Fruit fly (Drosophila melanogaster): ENCODE data around the gene Atu.

- TF ChIP-seq CG8632 (GFP tag; optimal IDR thresholded peaks at IDR 0.05): no peak
- no peak for TF ChIP-seq pdm3 (GFP tag; optimal IDR thresholded peaks at IDR 0.05)
- TF ChIP-seq CG10669 (GFP tag; optimal IDR thresholded peaks at IDR 0.05): no peak
- TF ChIP-seq CG11762 (GFP tag; optimal IDR thresholded peaks at IDR 0.05; ENCODE audit: insufficient read depth): no peak
- TF ChIP-seq CG6808 (GFP tag; optimal IDR thresholded peaks at IDR 0.05): no peak
- no peak for TF ChIP-seq Hr39 (GFP tag; optimal IDR thresholded peaks at IDR 0.05)
- no peak for TF ChIP-seq Hr4 (GFP tag; optimal IDR thresholded peaks at IDR 0.05)
- no peak for TF ChIP-seq CG31627 (GFP tag; optimal IDR thresholded peaks at IDR 0.05)
- no peak for TF ChIP-seq Sox102F (GFP tag; optimal IDR thresholded peaks at IDR 0.05)
- no peak for TF ChIP-seq fd85E (GFP tag; optimal IDR thresholded peaks at IDR 0.05)
- TF ChIP-seq CG11902 (GFP tag; optimal IDR thresholded peaks at IDR 0.05): no peak
- peak; percentile 35 for TF ChIP-seq Eip75B (GFP tag; optimal IDR thresholded peaks at IDR 0.05)
Measured at dm6 chr3R:5611167-5611566, 2.0 kb upstream of the Atu start.
